Fruit fly (Drosophila melanogaster) whole organism, pupa: ENCODE data around the gene Cpr65Eb.

Source experiments
- CG12605 ChIP-seq: fragments of 200-800 bp; sonication (Bioruptor generic); IDR thresholded peaks from 2 replicates; pipeline ENCODE4 v1.3.6; 2022; ENCODE audit warnings: missing biosample characterization, missing genetic modification characterization
- CG32121 ChIP-seq: fragments of 200-800 bp; sonication (Bioruptor generic); IDR thresholded peaks from 2 replicates; pipeline ENCODE4 v1.3.6; 2022; ENCODE audit warnings: missing biosample characterization, missing genetic modification characterization
- Snoo ChIP-seq: fragments of 200-800 bp; sonication (Bioruptor generic); optimal IDR thresholded peaks from 3 replicates; lab custom pipeline; 2017; ENCODE audit warnings: missing biosample characterization, mild to moderate bottlenecking, missing genetic modification characterization, inconsistent platforms
- rn ChIP-seq: fragments of 200-800 bp; sonication (Bioruptor generic); IDR thresholded peaks from 2 replicates; pipeline ENCODE4 v1.3.6; 2022; ENCODE audit warnings: missing biosample characterization, missing genetic modification characterization

DNA sequence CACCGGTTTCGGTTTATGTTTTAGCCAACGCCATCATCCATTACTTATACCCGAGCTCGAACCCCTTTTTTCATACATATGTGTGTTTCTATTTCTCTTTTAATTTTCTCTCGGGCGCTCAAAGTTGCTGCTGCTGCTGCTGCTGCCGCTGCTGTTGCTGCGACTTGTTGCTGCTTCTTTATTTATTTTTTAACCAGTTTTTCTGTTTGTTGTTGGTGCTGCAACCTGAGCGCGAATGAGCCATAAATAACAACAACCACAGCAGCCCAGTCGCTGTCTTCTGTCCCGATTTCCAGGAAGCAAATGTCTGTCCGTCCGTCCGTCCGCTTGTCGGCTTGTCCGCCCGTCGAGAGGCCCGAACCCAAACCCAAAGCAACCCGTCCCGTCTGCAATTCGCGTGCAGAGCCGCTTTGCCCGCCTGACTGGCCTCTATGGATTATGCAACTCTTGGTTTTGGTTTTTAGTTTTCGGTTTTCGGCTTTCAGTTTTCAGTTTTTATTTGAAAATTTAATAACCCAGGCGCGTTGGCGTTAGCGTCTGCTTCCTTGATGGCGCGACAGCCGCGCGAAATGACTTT, 49.1 kb upstream of the Cpr65Eb start:
- TF ChIP-seq CG32121 (no peak), rn (GFP tag; lab: Robert Waterston, UW) (no peak), CG12605 (0 out of 2 replicates have a peak, but pooled peaks have one; percentile 29), Snoo (tag; lab: Kevin White, UChicago) (no peak)
